Fruit fly (Drosophila melanogaster): ENCODE data around the gene mei-41.

mei-41 gene

dm6 chrX:16358670-16359320 lies 32.7 kb upstream of the mei-41 start, which contains the start of the genes U2af50 and PIG-Q (continued):
- no peak for TF ChIP-seq br (optimal IDR thresholded peaks at IDR 0.05)
- peak; percentile 92 for TF ChIP-seq CG14667 (GFP tag; IDR thresholded peaks at IDR 0.05)
- peak; percentile 71 for TF ChIP-seq schlank (tag; optimal IDR thresholded peaks at IDR 0.05)
- peak; percentile 92 for TF ChIP-seq gcm (GFP tag; optimal IDR thresholded peaks at IDR 0.05)
- peak; percentile 33 for TF ChIP-seq CG16863 (GFP tag; optimal IDR thresholded peaks at IDR 0.05)
- no peak for TF ChIP-seq prd (optimal IDR thresholded peaks at IDR 0.05)
- TF ChIP-seq prd (GFP tag; IDR thresholded peaks at IDR 0.05), result peak; percentile 96
- peak; percentile 94 for TF ChIP-seq CG17328 (GFP tag; IDR thresholded peaks at IDR 0.05)
- peak; percentile 43 for TF ChIP-seq CG13624 (GFP tag; optimal IDR thresholded peaks at IDR 0.05)
- no peak for TF ChIP-seq CG5180 (GFP tag; optimal IDR thresholded peaks at IDR 0.05)
- TF ChIP-seq NfI (GFP tag; optimal IDR thresholded peaks at IDR 0.05), result peak; percentile 93
- TF ChIP-seq rib (GFP tag; IDR thresholded peaks at IDR 0.05), result peak; percentile 70
- TF ChIP-seq CG2889 (GFP tag; IDR thresholded peaks at IDR 0.05), result no peak
- peak; percentile 89 for TF ChIP-seq H15 (GFP tag; IDR thresholded peaks at IDR 0.05)
- peak; percentile 84 for TF ChIP-seq scrt (GFP tag; optimal IDR thresholded peaks at IDR 0.05)
- no peak for TF ChIP-seq CG9817 (tag; optimal IDR thresholded peaks at IDR 0.05)
- no peak for TF ChIP-seq hkb (optimal IDR thresholded peaks at IDR 0.05)
- TF ChIP-seq hkb (GFP tag; IDR thresholded peaks at IDR 0.05), result peak; percentile 93
- no peak for TF ChIP-seq yki (optimal IDR thresholded peaks at IDR 0.05)
- peak; percentile 66 for TF ChIP-seq stwl (tag; optimal IDR thresholded peaks at IDR 0.05)
- peak; percentile 65 for TF ChIP-seq CG7786 (GFP tag; optimal IDR thresholded peaks at IDR 0.05)
- no peak for TF ChIP-seq CG7963 (GFP tag; IDR thresholded peaks at IDR 0.05; ENCODE audit: partially characterized antibody)
- TF ChIP-seq CG2116 (GFP tag; optimal IDR thresholded peaks at IDR 0.05), result peak; percentile 96
- no peak for TF ChIP-seq CG4282 (GFP tag; optimal IDR thresholded peaks at IDR 0.05)
- peak; percentile 83 for TF ChIP-seq CG5245 (GFP tag; optimal IDR thresholded peaks at IDR 0.05)
- peak; percentile 88; the same call in 1 of the 2 replicates for TF ChIP-seq seq (GFP tag; IDR thresholded peaks at IDR 0.05)
- TF ChIP-seq pnt (GFP tag; optimal IDR thresholded peaks at IDR 0.05), result no peak
- peak; percentile 84 for TF ChIP-seq CG7987 (GFP tag; optimal IDR thresholded peaks at IDR 0.05)
- TF ChIP-seq CTCF (GFP tag; optimal IDR thresholded peaks at IDR 0.05), result peak; percentile 41
- no peak for TF ChIP-seq tna (GFP tag; IDR thresholded peaks at IDR 0.05; ENCODE audit: partially characterized antibody)
- peak; percentile 89 for TF ChIP-seq tin (GFP tag; optimal IDR thresholded peaks at IDR 0.05)
- peak; percentile 84 for TF ChIP-seq ase (GFP tag; IDR thresholded peaks at IDR 0.05)
- TF ChIP-seq CG14965 (GFP tag; optimal IDR thresholded peaks at IDR 0.05; ENCODE audit: borderline replicate concordance), result no peak
- TF ChIP-seq Ets97D (GFP tag; optimal IDR thresholded peaks at IDR 0.05), result peak; percentile 33
- no peak for TF ChIP-seq Bdp1 (GFP tag; optimal IDR thresholded peaks at IDR 0.05)
- peak; percentile 85 for TF ChIP-seq CG13123 (GFP tag; optimal IDR thresholded peaks at IDR 0.05)
- peak; percentile 96 for TF ChIP-seq CG2712 (tag; optimal IDR thresholded peaks at IDR 0.05)
- TF ChIP-seq unc-4 (GFP tag; IDR thresholded peaks at IDR 0.05; ENCODE audit: partially characterized antibody), result peak; percentile 42; the same call in 1 of the 2 replicates
- 0 out of 3 replicates have a peak, but pooled peaks have one; percentile 34 for TF ChIP-seq Opbp (GFP tag; IDR thresholded peaks at IDR 0.05; ENCODE audit: partially characterized antibody)
- peak; percentile 92 for TF ChIP-seq CG18599 (GFP tag; optimal IDR thresholded peaks at IDR 0.05)
- TF ChIP-seq Abd-B (GFP tag; optimal IDR thresholded peaks at IDR 0.05), result peak; percentile 96
- TF ChIP-seq NK7.1 (GFP tag; optimal IDR thresholded peaks at IDR 0.05), result peak; percentile 46
- no peak for TF ChIP-seq sima (GFP tag; optimal IDR thresholded peaks at IDR 0.05)
- TF ChIP-seq kay (GFP tag; optimal IDR thresholded peaks at IDR 0.05), result peak; percentile 69
- TF ChIP-seq Kr (GFP tag; optimal IDR thresholded peaks at IDR 0.05), result peak; percentile 57
- TF ChIP-seq CG10274 (GFP tag; optimal IDR thresholded peaks at IDR 0.05), result peak; percentile 70
- peak; percentile 95 for TF ChIP-seq CG15269 (tag; optimal IDR thresholded peaks at IDR 0.05)
- TF ChIP-seq ERR (GFP tag; optimal IDR thresholded peaks at IDR 0.05), result no peak
- TF ChIP-seq Taf1 (GFP tag; IDR thresholded peaks at IDR 0.05), result peak; percentile 89
- peak; percentile 86 for TF ChIP-seq CG6254 (GFP tag; optimal IDR thresholded peaks at IDR 0.05)
- TF ChIP-seq D19B (GFP tag; optimal IDR thresholded peaks at IDR 0.05), result peak; percentile 80

Data from whole organism, embryonic.